Worm (Caenorhabditis elegans): ENCODE results near the gene T05A8.7.

DNA sequence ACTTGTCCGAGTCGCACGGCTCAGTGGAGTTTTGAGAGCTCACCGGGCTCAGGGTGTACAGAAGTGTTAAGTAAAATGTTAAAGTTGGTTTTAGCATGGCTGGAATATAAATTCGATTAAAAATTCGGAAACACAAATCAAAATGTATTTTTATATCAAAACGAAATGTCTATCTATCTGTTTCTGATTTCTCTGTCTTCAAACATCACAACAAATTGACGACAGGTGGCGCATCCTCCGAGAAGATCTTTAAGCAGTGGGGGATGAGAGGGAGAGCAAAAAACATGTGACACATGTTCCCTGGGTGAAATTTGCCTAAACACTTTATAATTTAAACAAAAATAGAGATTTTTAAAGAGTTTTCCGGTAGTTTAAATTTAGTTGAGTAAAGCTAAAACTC, 26.9 kb upstream of the T05A8.7 start, which contains the start of gene F08D12.7:
- TF ChIP-seq C34B4.2 (tag; optimal IDR thresholded peaks at IDR 0.05): no peak
- TF ChIP-seq pqm-1 (tag; optimal IDR thresholded peaks at IDR 0.05): no peak
- TF ChIP-seq ztf-11 (tag; optimal IDR thresholded peaks at IDR 0.05): no peak
- TF ChIP-seq ceh-82 (tag; optimal IDR thresholded peaks at IDR 0.05): no peak
- TF ChIP-seq lin-13 (GFP tag; optimal IDR thresholded peaks at IDR 0.05): no peak
- no peak for TF ChIP-seq dpl-1 (GFP tag; optimal IDR thresholded peaks at IDR 0.05)
- TF ChIP-seq ceh-88 (GFP tag; IDR thresholded peaks at IDR 0.05): no peak
- TF ChIP-seq snu-23 (GFP tag; optimal IDR thresholded peaks at IDR 0.05): no peak
- no peak for TF ChIP-seq sptf-1 (tag; optimal IDR thresholded peaks at IDR 0.05)
- TF ChIP-seq tbx-2 (tag; optimal IDR thresholded peaks at IDR 0.05): no peak

All from whole organism, L1 larva.